Worm (Caenorhabditis elegans) whole organism, L3 larva: ENCODE data around the gene ooc-5.

Experiments
- eor-1 ChIP-seq, 2 experiments: fragments of 150-350 bp; optimal IDR thresholded peaks; 2 replicates each; lab custom pipeline; 2014 to 2018; ENCODE audit warnings: missing biosample characterization in 2 of 2, missing genetic modification characterization in 2 of 2
- fkh-10 ChIP-seq: sonication (generic microtip); optimal IDR thresholded peaks from 2 replicates; lab custom pipeline; 2017; ENCODE audit warnings: missing biosample characterization, missing genetic modification reagents, missing genetic modification characterization
- pha-4 ChIP-seq: fragments of 150-350 bp; optimal IDR thresholded peaks from 2 replicates; lab custom pipeline; 2014; ENCODE audit warnings: missing biosample characterization, missing genetic modification reagents, missing genetic modification characterization
- pqm-1 ChIP-seq: fragments of 150-350 bp; optimal IDR thresholded peaks from 2 replicates; lab custom pipeline; 2017; ENCODE audit warnings: missing biosample characterization, missing genetic modification characterization, inconsistent platforms
- sea-2 ChIP-seq: fragments of 150-350 bp; sonication (generic microtip); optimal IDR thresholded peaks from 4 replicates; lab custom pipeline; 2014; ENCODE audit warnings: missing biosample characterization, missing genetic modification reagents, missing genetic modification characterization

- TF ChIP-seq pha-4 (tag; lab: Kevin White, UChicago) (no peak), fkh-10 (GFP tag; lab: Kevin White, UChicago) (no peak), sea-2 (GFP tag; lab: Kevin White, UChicago) (no peak), pqm-1 (tag; lab: Kevin White, UChicago) (no peak), eor-1 (tag; optimal IDR thresholded peaks at IDR 0.05; lab: Kevin White, UChicago) (no peak)
Observed at ce11 chrII:8948640-8949039, 44.3 kb upstream of the ooc-5 start.
